Worm (Caenorhabditis elegans): ENCODE measurements around the gene W04H10.2.

ce11 chrII:650321-651005 lies 45.1 kb downstream of the W04H10.2 start, which contains the start of the genes K07E8.7 and frpr-14:
- TF ChIP-seq elt-3 (tag; optimal IDR thresholded peaks at IDR 0.05) (no peak), nhr-237 (tag; optimal IDR thresholded peaks at IDR 0.05) (no peak), pha-4 (tag; optimal IDR thresholded peaks at IDR 0.05) (no peak)
